Worm (Caenorhabditis elegans): ENCODE data around the gene nhr-214.

nhr-214 gene

DNA sequence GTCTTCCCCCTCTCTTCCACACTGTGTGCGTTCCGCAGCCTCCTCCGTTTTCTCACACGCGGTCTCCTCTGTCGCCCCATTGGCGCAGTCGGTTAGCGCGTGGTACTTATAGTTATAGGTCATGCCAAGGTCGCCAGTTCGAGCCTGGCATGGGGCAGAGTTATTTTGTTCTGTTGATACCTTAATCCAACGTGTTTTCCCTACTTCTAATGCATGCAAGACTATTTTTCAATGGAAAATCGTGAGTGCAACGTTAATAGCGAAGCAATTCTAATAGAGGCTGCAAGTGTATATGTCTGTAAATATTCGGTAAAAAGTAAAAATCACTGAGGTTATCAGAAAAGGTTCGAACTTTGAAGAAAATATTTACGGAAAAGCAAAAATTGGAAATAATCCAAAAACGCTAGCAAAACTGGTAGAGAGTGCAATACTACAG, 40.8 kb downstream of the nhr-214 start (continued):
- TF ChIP-seq ceh-6 (GFP tag; optimal IDR thresholded peaks at IDR 0.05) (peak; percentile 83), pqm-1 (tag; optimal IDR thresholded peaks at IDR 0.05) (no peak), ref-2 (tag; optimal IDR thresholded peaks at IDR 0.05) (peak; percentile 87), fax-1 (tag; optimal IDR thresholded peaks at IDR 0.05) (peak; percentile 73), K09A11.1 (tag; optimal IDR thresholded peaks at IDR 0.05; ENCODE audit: insufficient read depth) (peak; percentile 45), elt-4 (tag; optimal IDR thresholded peaks at IDR 0.05) (no peak), lim-6 (tag; optimal IDR thresholded peaks at IDR 0.05) (no peak), che-1 (tag; optimal IDR thresholded peaks at IDR 0.05) (peak; percentile 82), hlh-15 (tag; optimal IDR thresholded peaks at IDR 0.05) (peak; percentile 24), hlh-6 (tag; optimal IDR thresholded peaks at IDR 0.05) (peak; percentile 92), F13H6.1 (tag; optimal IDR thresholded peaks at IDR 0.05) (peak; percentile 70), ets-4 (tag; optimal IDR thresholded peaks at IDR 0.05) (peak; percentile 11), sox-4 (tag; optimal IDR thresholded peaks at IDR 0.05) (peak; percentile 75), nfya-1 (tag; optimal IDR thresholded peaks at IDR 0.05) (peak; percentile 59), Y22D7AL.16 (tag; optimal IDR thresholded peaks at IDR 0.05) (peak; percentile 60), unc-86 (tag; optimal IDR thresholded peaks at IDR 0.05) (peak; percentile 81), unc-3 (GFP tag; conservative IDR thresholded peaks at IDR 0.05) (peak; percentile 53), unc-3 (tag; optimal IDR thresholded peaks at IDR 0.05) (peak; percentile 44), madf-2 (tag; optimal IDR thresholded peaks at IDR 0.05) (peak; percentile 77), C38D4.7 (GFP tag; optimal IDR thresholded peaks at IDR 0.05) (peak; percentile 80), nhr-232 (tag; optimal IDR thresholded peaks at IDR 0.05) (peak; percentile 81), unc-55 (GFP tag; optimal IDR thresholded peaks at IDR 0.05) (no peak), tbx-7 (tag; optimal IDR thresholded peaks at IDR 0.05) (peak; percentile 49), sdc-2 (tag; optimal IDR thresholded peaks at IDR 0.05) (peak; percentile 86), ceh-48 (tag; optimal IDR thresholded peaks at IDR 0.05) (peak; percentile 53), ceh-45 (GFP tag; IDR thresholded peaks at IDR 0.05) (no peak), pha-2 (tag; optimal IDR thresholded peaks at IDR 0.05) (peak; percentile 68), T23F11.4 (GFP tag; optimal IDR thresholded peaks at IDR 0.05) (peak; percentile 82), tbx-2 (tag; optimal IDR thresholded peaks at IDR 0.05) (peak; percentile 83), ceh-24 (tag; optimal IDR thresholded peaks at IDR 0.05) (peak; percentile 43), ttx-3 (tag; optimal IDR thresholded peaks at IDR 0.05) (peak; percentile 78), hlh-13 (GFP tag; optimal IDR thresholded peaks at IDR 0.05) (peak; percentile 67), dmd-4 (tag; optimal IDR thresholded peaks at IDR 0.05; ENCODE audit: borderline replicate concordance) (peak; percentile 64), gmeb-2 (tag; optimal IDR thresholded peaks at IDR 0.05) (peak; percentile 83), ceh-14 (tag; optimal IDR thresholded peaks at IDR 0.05) (peak; percentile 59), ceh-9 (tag; optimal IDR thresholded peaks at IDR 0.05) (peak; percentile 13), ceh-22 (tag; optimal IDR thresholded peaks at IDR 0.05) (no peak), unc-42 (tag; optimal IDR thresholded peaks at IDR 0.05) (peak; percentile 34), ceh-30 (tag; optimal IDR thresholded peaks at IDR 0.05) (no peak), zip-5 (tag; optimal IDR thresholded peaks at IDR 0.05) (peak; percentile 39), pros-1 (tag; optimal IDR thresholded peaks at IDR 0.05) (no peak), nhr-11 (tag; optimal IDR thresholded peaks at IDR 0.05) (no peak), ceh-2 (tag; optimal IDR thresholded peaks at IDR 0.05) (peak; percentile 70), ceh-18 (tag; optimal IDR thresholded peaks at IDR 0.05) (peak; percentile 66), pax-1 (tag; optimal IDR thresholded peaks at IDR 0.05) (no peak), ama-1 (optimal IDR thresholded peaks at IDR 0.05) (no peak), ahr-1 (tag; optimal IDR thresholded peaks at IDR 0.05) (peak; percentile 59), fkh-10 (GFP tag; optimal IDR thresholded peaks at IDR 0.05) (no peak)
